Fruit fly (Drosophila melanogaster) whole organism, prepupa: ENCODE data around the gene Tmtc4.

Experiments
- Blimp-1 ChIP-seq: fragments of 200-800 bp; sonication (Bioruptor generic); optimal IDR thresholded peaks from 3 replicates; lab custom pipeline; 2017; ENCODE audit warnings: missing biosample characterization, missing genetic modification characterization, mild to moderate bottlenecking, moderate library complexity, missing genetic modification reagents
- CG10669 ChIP-seq: fragments of 200-800 bp; sonication (Bioruptor generic); optimal IDR thresholded peaks from 3 replicates; lab custom pipeline; 2018; ENCODE audit warnings: missing biosample characterization, mild to moderate bottlenecking, missing genetic modification characterization, moderate library complexity
- CG11762 ChIP-seq: fragments of 200-800 bp; sonication (Bioruptor generic); optimal IDR thresholded peaks from 3 replicates; lab custom pipeline; 2016; ENCODE audit warnings: missing biosample characterization, missing genetic modification characterization; ENCODE audit not compliant: insufficient read depth
- CG3032 ChIP-seq: fragments of 200-800 bp; optimal IDR thresholded peaks from 2 replicates; lab custom pipeline; 2019; ENCODE audit warnings: missing biosample characterization, mild to moderate bottlenecking, missing genetic modification characterization, moderate library complexity
- CG31627 ChIP-seq: fragments of 200-800 bp; sonication (Bioruptor generic); optimal IDR thresholded peaks from 3 replicates; lab custom pipeline; 2016; ENCODE audit warnings: missing biosample characterization, missing genetic modification characterization
- CG32006 ChIP-seq: fragments of 200-800 bp; sonication (Bioruptor generic); optimal IDR thresholded peaks from 3 replicates; lab custom pipeline; 2017; ENCODE audit warnings: missing biosample characterization, mild to moderate bottlenecking, missing genetic modification characterization
- CG34406 ChIP-seq: fragments of 200-800 bp; sonication (Bioruptor generic); optimal IDR thresholded peaks from 3 replicates; lab custom pipeline; 2016; ENCODE audit warnings: missing biosample characterization, missing genetic modification characterization
- CG3919 ChIP-seq: fragments of 200-800 bp; sonication (Bioruptor generic); optimal IDR thresholded peaks from 3 replicates; lab custom pipeline; 2016; ENCODE audit warnings: missing biosample characterization, missing genetic modification characterization
- CG4318 ChIP-seq: fragments of 200-800 bp; sonication (Bioruptor generic); optimal IDR thresholded peaks from 3 replicates; lab custom pipeline; 2017; ENCODE audit warnings: missing biosample characterization, mild to moderate bottlenecking, missing genetic modification characterization
- CG6792 ChIP-seq: fragments of 200-800 bp; sonication (Bioruptor generic); optimal IDR thresholded peaks from 3 replicates; lab custom pipeline; 2016; ENCODE audit warnings: missing biosample characterization, missing genetic modification characterization
- CG6808 ChIP-seq: fragments of 200-800 bp; sonication (Bioruptor generic); optimal IDR thresholded peaks from 3 replicates; lab custom pipeline; 2017; ENCODE audit warnings: missing biosample characterization, missing genetic modification characterization, mild to moderate bottlenecking, moderate library complexity, missing genetic modification reagents
- CG6854 ChIP-seq: fragments of 200-800 bp; sonication (Bioruptor generic); optimal IDR thresholded peaks from 2 replicates; lab custom pipeline; 2017; ENCODE audit warnings: missing biosample characterization, mild to moderate bottlenecking, missing genetic modification characterization
- CG7368 ChIP-seq: fragments of 200-800 bp; sonication (Bioruptor generic); optimal IDR thresholded peaks from 3 replicates; lab custom pipeline; 2016; ENCODE audit warnings: missing biosample characterization, missing genetic modification characterization
- CG8632 ChIP-seq: fragments of 200-800 bp; sonication (Bioruptor generic); optimal IDR thresholded peaks from 3 replicates; lab custom pipeline; 2016; ENCODE audit warnings: missing biosample characterization, missing genetic modification characterization
- Eip75B ChIP-seq: fragments of 200-800 bp; sonication (Bioruptor generic); optimal IDR thresholded peaks from 3 replicates; lab custom pipeline; 2016; ENCODE audit warnings: missing biosample characterization, missing genetic modification characterization
- Eip78C ChIP-seq: fragments of 200-800 bp; sonication (Bioruptor generic); peaks from one replicate; lab custom pipeline; 2016; ENCODE audit warnings: missing biosample characterization, missing genetic modification characterization
- Ets21C ChIP-seq: fragments of 200-800 bp; sonication (Bioruptor generic); optimal IDR thresholded peaks from 3 replicates; lab custom pipeline; 2016; ENCODE audit warnings: missing biosample characterization, missing genetic modification characterization
- Ets96B ChIP-seq: fragments of 200-800 bp; optimal IDR thresholded peaks from 2 replicates; lab custom pipeline; 2019; ENCODE audit warnings: missing biosample characterization, mild to moderate bottlenecking, missing genetic modification characterization, moderate library complexity
- Gug ChIP-seq: fragments of 200-800 bp; sonication (Bioruptor generic); IDR thresholded peaks from 2 replicates; pipeline ENCODE4 v1.3.6; 2022; ENCODE audit warnings: missing biosample characterization, missing genetic modification characterization
- Lpt ChIP-seq: fragments of 200-800 bp; sonication (Bioruptor generic); optimal IDR thresholded peaks from 3 replicates; lab custom pipeline; 2016; ENCODE audit warnings: missing biosample characterization, missing genetic modification characterization
- Met ChIP-seq: fragments of 200-800 bp; sonication (Bioruptor generic); optimal IDR thresholded peaks from 3 replicates; lab custom pipeline; 2016; ENCODE audit warnings: missing biosample characterization, missing genetic modification characterization
- OdsH ChIP-seq: fragments of 200-800 bp; sonication (Bioruptor generic); optimal IDR thresholded peaks from 3 replicates; lab custom pipeline; 2016; ENCODE audit warnings: missing biosample characterization, missing genetic modification characterization
- Smox ChIP-seq: fragments of 200-800 bp; sonication (Bioruptor generic); optimal IDR thresholded peaks from 3 replicates; lab custom pipeline; 2016; ENCODE audit warnings: missing biosample characterization, missing genetic modification characterization
- Sox102F ChIP-seq: fragments of 200-800 bp; sonication (Bioruptor generic); optimal IDR thresholded peaks from 2 replicates; lab custom pipeline; 2016; ENCODE audit warnings: missing biosample characterization, mild to moderate bottlenecking, missing genetic modification characterization
- Sox14 ChIP-seq: fragments of 200-800 bp; sonication (Bioruptor generic); optimal IDR thresholded peaks from 3 replicates; lab custom pipeline; 2016; ENCODE audit warnings: missing biosample characterization, missing genetic modification characterization
- Sox15 ChIP-seq: fragments of 200-800 bp; sonication (Bioruptor generic); optimal IDR thresholded peaks from 3 replicates; lab custom pipeline; 2016; ENCODE audit warnings: missing biosample characterization, missing genetic modification characterization
- cyc ChIP-seq: fragments of 200-800 bp; sonication (Bioruptor generic); optimal IDR thresholded peaks from 3 replicates; lab custom pipeline; 2016; ENCODE audit warnings: missing biosample characterization, missing genetic modification characterization
- dsx ChIP-seq: fragments of 200-800 bp; optimal IDR thresholded peaks from 3 replicates; lab custom pipeline; 2019; ENCODE audit warnings: missing biosample characterization, mild to moderate bottlenecking, missing genetic modification characterization, moderate library complexity; ENCODE audit not compliant: poor library complexity, severe bottlenecking
- fd59A ChIP-seq: fragments of 200-800 bp; sonication (Bioruptor generic); optimal IDR thresholded peaks from 2 replicates; lab custom pipeline; 2017; ENCODE audit warnings: missing biosample characterization, mild to moderate bottlenecking, missing genetic modification characterization, missing genetic modification reagents
- fd85E ChIP-seq: fragments of 200-800 bp; sonication (Bioruptor generic); optimal IDR thresholded peaks from 3 replicates; lab custom pipeline; 2016; ENCODE audit warnings: missing biosample characterization, missing genetic modification characterization
- fkh ChIP-seq: fragments of 200-800 bp; sonication (Bioruptor generic); optimal IDR thresholded peaks from 3 replicates; lab custom pipeline; 2017; ENCODE audit warnings: missing biosample characterization, mild to moderate bottlenecking, missing genetic modification characterization, moderate library complexity
- lz ChIP-seq: fragments of 200-800 bp; sonication (Bioruptor generic); optimal IDR thresholded peaks from 3 replicates; lab custom pipeline; 2016; ENCODE audit warnings: missing biosample characterization, missing genetic modification characterization
- topi ChIP-seq: fragments of 200-800 bp; sonication (Bioruptor generic); optimal IDR thresholded peaks from 3 replicates; lab custom pipeline; 2016; ENCODE audit warnings: missing biosample characterization, missing genetic modification characterization
- vri ChIP-seq: fragments of 200-800 bp; sonication (Bioruptor generic); optimal IDR thresholded peaks from 3 replicates; lab custom pipeline; 2016; ENCODE audit warnings: missing biosample characterization, mild to moderate bottlenecking, missing genetic modification characterization

Gene Tmtc4

DNA sequence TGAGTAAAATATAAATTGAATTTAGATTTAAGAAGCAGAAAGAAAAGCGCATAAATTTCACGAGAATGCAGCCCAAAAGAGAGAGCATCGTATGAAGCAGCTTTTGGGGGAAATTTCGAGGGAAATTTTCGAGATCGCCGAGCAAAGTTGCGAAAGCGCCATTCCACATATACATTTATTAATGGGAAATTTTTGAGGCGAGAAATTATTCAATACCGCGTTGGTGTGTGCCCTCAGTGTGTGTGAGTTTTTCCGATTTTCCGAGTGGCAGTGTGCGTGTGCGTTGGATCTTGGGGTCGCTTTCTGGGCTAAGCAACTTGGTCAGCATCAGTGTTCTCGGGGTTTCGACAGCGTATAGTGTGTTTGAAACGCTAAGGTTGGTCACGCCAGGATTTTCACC, 41.1 kb upstream of the Tmtc4 start, which contains the start of gene Tm2:
Tm2 (plus strand) TSS at position 270 of the 400 bp plus-strand sequence.
- no peak for TF ChIP-seq CG7368
- TF ChIP-seq lz (GFP tag; lab: Kevin White, UChicago): no peak
- TF ChIP-seq fd59A (GFP tag; lab: Kevin White, UChicago): no peak
- no peak for TF ChIP-seq CG6808 (GFP tag; lab: Kevin White, UChicago)
- no peak for TF ChIP-seq fd85E
- no peak for TF ChIP-seq CG3919 (GFP tag; lab: Kevin White, UChicago)
- no peak for TF ChIP-seq CG6792
- TF ChIP-seq CG3032 (tag; lab: Kevin White, UChicago): no peak
- TF ChIP-seq CG4318 (GFP tag; lab: Kevin White, UChicago): no peak
- no peak for TF ChIP-seq Met (GFP tag; lab: Kevin White, UChicago)

DNA sequence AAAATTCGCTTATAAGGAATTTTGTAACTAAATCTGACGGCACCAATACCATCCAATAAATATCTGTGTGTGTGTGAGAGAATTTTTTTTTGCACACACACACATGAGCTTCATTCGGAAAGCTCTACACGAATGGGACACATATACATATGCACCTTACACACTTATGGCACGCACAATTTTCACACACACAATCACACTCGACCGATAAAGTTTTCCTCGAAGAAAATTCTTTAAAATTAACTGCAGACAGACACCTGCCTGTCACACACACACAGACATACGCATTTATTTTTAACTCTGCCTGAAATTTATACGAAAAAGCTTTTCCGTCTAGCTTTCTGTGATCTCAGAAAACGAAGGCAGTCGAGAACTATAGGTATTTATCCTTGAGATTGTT, 40.3 kb upstream of the Tmtc4 start:
- TF ChIP-seq fkh: no peak
- no peak for TF ChIP-seq Ets21C (GFP tag; lab: Kevin White, UChicago)
- no peak for TF ChIP-seq vri (GFP tag; lab: Kevin White, UChicago)
- TF ChIP-seq CG8632 (GFP tag; lab: Kevin White, UChicago): no peak
- TF ChIP-seq CG31627: no peak
- no peak for TF ChIP-seq Lpt (GFP tag; lab: Kevin White, UChicago)
- TF ChIP-seq Sox15 (GFP tag; lab: Kevin White, UChicago): no peak
- TF ChIP-seq Eip75B (GFP tag; lab: Kevin White, UChicago): no peak
- TF ChIP-seq CG7368: no peak
- no peak for TF ChIP-seq Gug (GFP tag; lab: Robert Waterston, UW)
- no peak for TF ChIP-seq Sox102F (GFP tag; lab: Kevin White, UChicago)
- no peak for TF ChIP-seq cyc (GFP tag; lab: Kevin White, UChicago)
- TF ChIP-seq Ets96B (tag; lab: Kevin White, UChicago): no peak
- TF ChIP-seq CG4318 (GFP tag; lab: Kevin White, UChicago): no peak
- TF ChIP-seq, all 60 proteins: peak for 0

DNA sequence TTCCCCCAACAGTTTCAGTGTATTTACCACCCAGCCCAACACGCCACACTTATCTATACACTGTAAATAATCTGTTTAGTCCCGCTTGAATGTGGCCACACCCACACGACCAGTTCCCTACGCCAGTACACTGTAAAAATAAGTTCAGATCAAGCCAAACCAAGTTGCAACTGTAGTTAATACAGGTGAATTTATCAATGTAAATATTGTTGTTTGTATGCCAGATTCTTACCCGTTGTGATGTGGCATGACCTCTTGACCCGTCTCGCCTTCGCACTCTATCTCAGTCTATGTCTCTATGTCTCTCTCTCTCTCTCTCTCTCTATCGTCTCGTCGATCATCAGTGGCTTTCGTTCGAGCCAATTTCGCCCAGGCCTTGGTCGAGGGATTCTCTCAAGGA, 37.2 kb upstream of the Tmtc4 start:
- no peak for TF ChIP-seq CG32006
- TF ChIP-seq CG6808 (GFP tag; lab: Kevin White, UChicago): no peak
- no peak for TF ChIP-seq CG6792
- TF ChIP-seq Met (GFP tag; lab: Kevin White, UChicago): no peak
- no peak for TF ChIP-seq topi
- no peak for TF ChIP-seq fd85E
- TF ChIP-seq Sox14 (GFP tag; lab: Kevin White, UChicago): no peak
- TF ChIP-seq Ets21C (GFP tag; lab: Kevin White, UChicago): no peak
- TF ChIP-seq Lpt (GFP tag; lab: Kevin White, UChicago): no peak
- TF ChIP-seq CG34406 (GFP tag; lab: Kevin White, UChicago): no peak
- no peak for TF ChIP-seq Eip75B (GFP tag; lab: Kevin White, UChicago)
- no peak for TF ChIP-seq OdsH (GFP tag; lab: Kevin White, UChicago)
- TF ChIP-seq CG11762 (GFP tag; lab: Kevin White, UChicago): no peak
- no peak for TF ChIP-seq CG6854 (GFP tag; lab: Kevin White, UChicago)
- no peak for TF ChIP-seq CG10669 (GFP tag; lab: Kevin White, UChicago)
- no peak for TF ChIP-seq dsx (GFP tag; lab: Kevin White, UChicago)

DNA sequence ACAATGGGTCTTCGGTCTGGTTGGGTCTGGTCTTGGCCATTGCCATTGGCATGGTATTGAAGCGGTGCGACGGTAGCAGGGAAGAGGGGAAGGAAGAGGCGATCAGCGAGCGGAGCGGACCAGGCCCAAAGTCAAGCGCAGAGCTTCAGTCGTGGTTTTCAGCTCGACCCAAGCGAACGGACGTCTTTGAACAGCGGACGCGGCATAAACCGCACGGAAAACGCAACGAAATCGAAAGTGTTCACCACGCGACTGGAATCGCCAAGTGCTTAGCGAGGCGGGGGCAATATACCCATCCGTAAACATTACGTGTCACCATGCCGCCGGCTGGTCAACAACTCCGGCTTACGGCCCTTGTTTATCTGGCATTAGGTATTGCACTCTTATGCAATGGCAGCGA, 34.7 kb upstream of the Tmtc4 start, which contains the start of gene CG14866:
CG14866 (plus strand) TSS at position 146 of the 400 bp plus-strand sequence.
- no peak for TF ChIP-seq Ets96B (tag; lab: Kevin White, UChicago)
- no peak for TF ChIP-seq Smox
- TF ChIP-seq Eip78C (GFP tag; lab: Kevin White, UChicago): peak; percentile 34
- peak; percentile 44 for TF ChIP-seq Blimp-1 (GFP tag; lab: Kevin White, UChicago)
